Fruit fly (Drosophila melanogaster) whole organism, adult: ENCODE measurements around the gene Mp.

Source experiments
- CG12768 ChIP-seq: fragments of 200-800 bp; sonication (Bioruptor generic); optimal IDR thresholded peaks from 2 replicates; lab custom pipeline; 2017; ENCODE audit warnings: missing biosample characterization, missing genetic modification characterization, mild to moderate bottlenecking, moderate library complexity, missing genetic modification reagents
- CG14711 ChIP-seq: fragments of 200-800 bp; sonication (Bioruptor generic); optimal IDR thresholded peaks from 2 replicates; lab custom pipeline; 2018; ENCODE audit warnings: missing biosample characterization, mild to moderate bottlenecking, missing genetic modification characterization, moderate library complexity
- CG33017 ChIP-seq: fragments of 200-800 bp; sonication (Bioruptor generic); optimal IDR thresholded peaks from 2 replicates; lab custom pipeline; 2018; ENCODE audit warnings: missing biosample characterization, mild to moderate bottlenecking, missing genetic modification characterization, moderate library complexity
- CG7045 ChIP-seq: fragments of 200-800 bp; sonication (Bioruptor generic); optimal IDR thresholded peaks from 2 replicates; lab custom pipeline; 2017; ENCODE audit warnings: missing biosample characterization, mild to moderate bottlenecking, missing genetic modification characterization
- Clk ChIP-seq: fragments of 200-800 bp; sonication (Bioruptor generic); optimal IDR thresholded peaks from 2 replicates; lab custom pipeline; 2017; ENCODE audit warnings: missing biosample characterization, missing genetic modification characterization
- Hr96 ChIP-seq: fragments of 200-800 bp; sonication (Bioruptor generic); optimal IDR thresholded peaks from 2 replicates; lab custom pipeline; 2016; ENCODE audit warnings: missing biosample characterization, missing genetic modification characterization
- bab1 ChIP-seq: fragments of 200-800 bp; sonication (Bioruptor generic); optimal IDR thresholded peaks from 3 replicates; lab custom pipeline; 2019; ENCODE audit warnings: missing biosample characterization, mild to moderate bottlenecking, missing genetic modification characterization, moderate library complexity
- cic ChIP-seq: fragments of 200-800 bp; sonication (Bioruptor generic); optimal IDR thresholded peaks from 2 replicates; lab custom pipeline; 2017; ENCODE audit warnings: missing biosample characterization, mild to moderate bottlenecking, missing genetic modification characterization, moderate library complexity
- cnc ChIP-seq, 2 experiments: fragments of >200 bp; optimal IDR thresholded peaks; 2 replicates each; lab custom pipeline; 2017
- kay ChIP-seq: fragments of 200-800 bp; sonication (Bioruptor generic); peaks from one replicate; lab custom pipeline; 2016; ENCODE audit warnings: missing biosample characterization, missing genetic modification characterization, borderline replicate concordance
- ovo ChIP-seq: fragments of 200-800 bp; sonication (Bioruptor generic); optimal IDR thresholded peaks from 2 replicates; lab custom pipeline; 2016; ENCODE audit warnings: missing biosample characterization, missing genetic modification characterization
- tj ChIP-seq: fragments of 200-800 bp; sonication (Bioruptor generic); optimal IDR thresholded peaks from 3 replicates; lab custom pipeline; 2017; ENCODE audit warnings: missing biosample characterization, mild to moderate bottlenecking, missing genetic modification characterization, moderate library complexity
- toe ChIP-seq: fragments of 200-800 bp; sonication (Bioruptor generic); optimal IDR thresholded peaks from 2 replicates; lab custom pipeline; 2016; ENCODE audit warnings: missing biosample characterization, missing genetic modification characterization

DNA sequence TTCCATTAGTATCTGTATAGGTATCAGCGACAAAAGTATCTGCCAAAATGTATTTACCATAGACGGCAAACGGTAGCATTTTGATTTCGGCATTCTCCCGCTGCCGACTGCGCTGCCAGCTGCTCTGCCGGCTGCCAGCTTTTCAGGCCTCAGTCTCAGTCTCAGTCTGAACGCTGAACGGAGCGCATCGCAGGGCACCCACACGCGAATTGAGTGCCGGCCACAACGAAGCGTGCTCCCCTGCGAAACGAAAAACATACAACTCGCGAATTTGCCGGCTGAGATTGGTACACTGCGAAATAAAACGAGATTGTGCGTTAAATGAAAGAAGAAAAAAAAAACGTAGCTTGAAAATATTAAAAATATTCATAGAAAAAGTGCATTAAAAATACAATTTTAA is at the start of gene Mp:
- TF ChIP-seq ovo (GFP tag; lab: Kevin White, UChicago) (no peak), cic (no peak), tj (GFP tag; lab: Kevin White, UChicago) (no peak), bab1 (GFP tag; lab: Kevin White, UChicago) (peak; percentile 12), CG12768 (GFP tag; lab: Kevin White, UChicago) (no peak), toe (no peak), CG33017 (tag; lab: Kevin White, UChicago) (no peak), kay (GFP tag; lab: Kevin White, UChicago) (no peak), cnc (optimal IDR thresholded peaks at IDR 0.05; lab: Kevin White, UChicago) (no peak), CG14711 (tag; lab: Kevin White, UChicago) (no peak), Clk (GFP tag; lab: Kevin White, UChicago) (no peak), CG7045 (GFP tag; lab: Kevin White, UChicago) (no peak), Hr96 (GFP tag; lab: Kevin White, UChicago) (no peak)
